Worm (Caenorhabditis elegans): ENCODE results near the gene par-1.

DNA sequence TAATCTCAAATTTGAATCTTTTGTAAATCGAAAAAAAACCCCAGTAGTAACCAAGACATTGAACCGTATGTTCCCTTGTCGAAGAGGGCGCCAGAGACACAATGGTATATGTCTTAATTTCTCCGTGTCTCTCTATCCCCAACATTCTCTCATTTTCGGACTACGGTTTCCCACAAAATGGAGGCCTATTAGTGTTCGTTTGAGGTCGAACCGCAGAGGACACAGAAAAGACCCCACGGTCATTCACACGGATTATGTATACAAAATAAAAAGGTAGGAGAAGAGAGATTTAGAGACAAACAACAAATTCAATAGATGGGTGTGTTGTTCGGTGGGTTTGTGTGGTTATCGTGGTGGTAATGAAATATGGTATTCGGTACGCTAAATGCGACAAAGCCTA lies 5.8 kb upstream of the par-1 start:
- TF ChIP-seq pha-2 (tag; optimal IDR thresholded peaks at IDR 0.05) (no peak), unc-3 (GFP tag; conservative IDR thresholded peaks at IDR 0.05) (no peak), unc-3 (tag; optimal IDR thresholded peaks at IDR 0.05) (no peak), ceh-31 (tag; optimal IDR thresholded peaks at IDR 0.05) (no peak), ceh-22 (tag; optimal IDR thresholded peaks at IDR 0.05) (no peak), pha-4 (tag; optimal IDR thresholded peaks at IDR 0.05) (no peak), hlh-30 (tag; optimal IDR thresholded peaks at IDR 0.05; ENCODE audit: insufficient read depth) (no peak), ets-4 (tag; optimal IDR thresholded peaks at IDR 0.05) (no peak), K09A11.1 (tag; optimal IDR thresholded peaks at IDR 0.05; ENCODE audit: insufficient read depth) (no peak), ama-1 (optimal IDR thresholded peaks at IDR 0.05) (no peak)
